Worm (Caenorhabditis elegans): ENCODE data around the gene nspd-5.

ce11 chrII:4822610-4823009 is 37.5 kb downstream of the nspd-5 start:
- TF ChIP-seq xbp-1 (tag; optimal IDR thresholded peaks at IDR 0.05) (no peak), pqm-1 (tag; optimal IDR thresholded peaks at IDR 0.05) (no peak), snpc-4 (tag; optimal IDR thresholded peaks at IDR 0.05) (no peak), zag-1 (tag; optimal IDR thresholded peaks at IDR 0.05) (no peak), pag-3 (tag; optimal IDR thresholded peaks at IDR 0.05; ENCODE audit: borderline replicate concordance, insufficient read depth) (no peak), efl-1 (optimal IDR thresholded peaks at IDR 0.05) (no peak), efl-1 (GFP tag; optimal IDR thresholded peaks at IDR 0.05 in 1 of 2) (peak in 1 of 2 experiments; percentile 79), pax-3 (tag; optimal IDR thresholded peaks at IDR 0.05) (no peak), snu-23 (GFP tag; optimal IDR thresholded peaks at IDR 0.05) (no peak), ceh-82 (tag; optimal IDR thresholded peaks at IDR 0.05) (no peak), aha-1 (tag; optimal IDR thresholded peaks at IDR 0.05) (no peak), mdl-1 (tag; optimal IDR thresholded peaks at IDR 0.05) (no peak), nhr-77 (tag; optimal IDR thresholded peaks at IDR 0.05) (no peak)

Data from whole organism, L1 larva.